Worm (Caenorhabditis elegans): ENCODE measurements around the gene Y76B12C.4.

- TF ChIP-seq crh-2 (tag; optimal IDR thresholded peaks at IDR 0.05) (peak; percentile 62), sma-9 (GFP tag; optimal IDR thresholded peaks at IDR 0.05) (no peak), sma-9 (tag; optimal IDR thresholded peaks at IDR 0.05) (no peak), ceh-16 (tag; optimal IDR thresholded peaks at IDR 0.05) (no peak), zag-1 (tag; optimal IDR thresholded peaks at IDR 0.05) (no peak), unc-62 (GFP tag; optimal IDR thresholded peaks at IDR 0.05) (no peak), skn-1 (tag; optimal IDR thresholded peaks at IDR 0.05) (no peak), ama-1 (optimal IDR thresholded peaks at IDR 0.05) (no peak), gmeb-1 (tag; optimal IDR thresholded peaks at IDR 0.05) (peak; percentile 80), mbf-1 (tag; optimal IDR thresholded peaks at IDR 0.05) (no peak), fos-1 (tag; optimal IDR thresholded peaks at IDR 0.05) (peak; percentile 0), unc-39 (tag; optimal IDR thresholded peaks at IDR 0.05) (no peak), elt-3 (tag; optimal IDR thresholded peaks at IDR 0.05) (no peak)
Measured at ce11 chrIV:1953132-1953629, 19.0 kb downstream of the Y76B12C.4 start, which contains the start of gene F52C12.2.

All from whole organism, L2 larva.